Fruit fly (Drosophila melanogaster) whole organism, wandering third instar larva: ENCODE measurements around the gene CCT3.

ENCODE experiments used
- Abd-B ChIP-seq: fragments of >200 bp; optimal IDR thresholded peaks from 2 replicates; lab custom pipeline; 2017; ENCODE audit warnings: missing biosample characterization, missing genetic modification characterization
- CG32264 ChIP-seq: fragments of 200-800 bp; sonication (Bioruptor generic); optimal IDR thresholded peaks from 2 replicates; lab custom pipeline; 2016; ENCODE audit warnings: missing biosample characterization, missing genetic modification characterization
- Dif ChIP-seq: fragments of 200-275, 200-300 bp; sonication (Bioruptor generic); optimal IDR thresholded peaks from 2 replicates; lab custom pipeline; 2018; ENCODE audit warnings: missing biosample characterization, missing genetic modification characterization; ENCODE audit not compliant: partially characterized antibody
- Hr78 ChIP-seq: fragments of >200 bp; optimal IDR thresholded peaks from 2 replicates; lab custom pipeline; 2017; ENCODE audit warnings: missing biosample characterization, missing genetic modification characterization

dm6 chr3R:16677934-16678333, 30.5 kb downstream of the CCT3 start:
- no peak for TF ChIP-seq Dif (GFP tag; lab: Kevin White, UChicago)
- no peak for TF ChIP-seq Hr78
- no peak for TF ChIP-seq CG32264 (GFP tag; lab: Kevin White, UChicago)
- no peak for TF ChIP-seq Abd-B (GFP tag; lab: Kevin White, UChicago)
